Worm (Caenorhabditis elegans) whole organism, L1 larva: ENCODE data around the gene F55A11.8.

ENCODE experiments used
- C04F5.9 ChIP-seq: sonication (generic microtip); optimal IDR thresholded peaks from 2 replicates; lab custom pipeline; 2016; ENCODE audit warnings: missing genetic modification characterization, missing compliant biosample characterization
- C16A3.4 ChIP-seq: fragments of 150-350 bp; optimal IDR thresholded peaks from 2 replicates; lab custom pipeline; 2014; ENCODE audit warnings: missing biosample characterization, missing genetic modification characterization
- C34B4.2 ChIP-seq: sonication (generic microtip); optimal IDR thresholded peaks from 2 replicates; lab custom pipeline; 2017; ENCODE audit warnings: mild to moderate bottlenecking, missing genetic modification characterization, missing compliant biosample characterization
- F16B12.6 ChIP-seq: fragments of 150-350 bp; optimal IDR thresholded peaks from 2 replicates; lab custom pipeline; 2014; ENCODE audit warnings: missing biosample characterization, missing genetic modification characterization
- Y116A8C.19 ChIP-seq: sonication (generic microtip); optimal IDR thresholded peaks from 2 replicates; lab custom pipeline; 2016; ENCODE audit warnings: missing compliant biosample characterization, missing genetic modification characterization, borderline replicate concordance
- alr-1 ChIP-seq: fragments of 200-800 bp; sonication (Bioruptor generic); optimal IDR thresholded peaks from 2 replicates; lab custom pipeline; 2018; ENCODE audit warnings: borderline replicate concordance, mild to moderate bottlenecking, missing genetic modification characterization, missing compliant biosample characterization
- aly-2 ChIP-seq: fragments of 150-350 bp; optimal IDR thresholded peaks from 2 replicates; lab custom pipeline; 2014; ENCODE audit warnings: missing biosample characterization, missing genetic modification characterization
- blmp-1 ChIP-seq: fragments of 150-350 bp; optimal IDR thresholded peaks from 2 replicates; lab custom pipeline; 2014; ENCODE audit warnings: missing biosample characterization, missing genetic modification characterization
- ceh-63 ChIP-seq: fragments of 200-800 bp; sonication (Bioruptor generic); optimal IDR thresholded peaks from 2 replicates; lab custom pipeline; 2018; ENCODE audit warnings: mild to moderate bottlenecking, missing genetic modification characterization, missing compliant biosample characterization
- ceh-82 ChIP-seq, 3 experiments: fragments of 150-350 bp in 1 of 3; sonication (generic microtip) in 2 of 3; optimal IDR thresholded peaks; 2 replicates each; lab custom pipeline; 2014 to 2017; ENCODE audit warnings: missing biosample characterization in 3 of 3, missing genetic modification characterization in 3 of 3
- ceh-88 ChIP-seq: fragments of 200-800 bp; sonication (Bioruptor generic); IDR thresholded peaks from 2 replicates; pipeline ENCODE4 v1.3.6; 2022; ENCODE audit warnings: missing genetic modification characterization, missing compliant biosample characterization
- dsc-1 ChIP-seq: sonication (generic microtip); optimal IDR thresholded peaks from 2 replicates; lab custom pipeline; 2016; ENCODE audit warnings: mild to moderate bottlenecking, missing genetic modification characterization, missing compliant biosample characterization
- efl-3 ChIP-seq: fragments of 200-800 bp; sonication (Bioruptor generic); optimal IDR thresholded peaks from 2 replicates; lab custom pipeline; 2018; ENCODE audit warnings: mild to moderate bottlenecking, missing genetic modification characterization, missing compliant biosample characterization
- egl-27 ChIP-seq, 2 experiments: fragments of 150-350 bp in 1 of 2; sonication (generic microtip); optimal IDR thresholded peaks; 3 replicates each; lab custom pipeline; 2017 to 2018; ENCODE audit warnings: missing biosample characterization in 2 of 2, missing genetic modification characterization in 2 of 2, missing genetic modification reagents in 2 of 2
- fkh-10 ChIP-seq: sonication (generic microtip); optimal IDR thresholded peaks from 2 replicates; lab custom pipeline; 2017; ENCODE audit warnings: missing biosample characterization, missing genetic modification reagents, missing genetic modification characterization
- fkh-4 ChIP-seq: sonication (generic microtip); optimal IDR thresholded peaks from 2 replicates; lab custom pipeline; 2016; ENCODE audit warnings: missing compliant biosample characterization, missing genetic modification characterization, borderline replicate concordance
- grh-1 ChIP-seq: fragments of 200-800 bp; sonication (Bioruptor generic); IDR thresholded peaks from 2 replicates; pipeline ENCODE4 v1.3.6; 2022; ENCODE audit warnings: missing genetic modification reagents, missing genetic modification characterization, missing compliant biosample characterization
- hpl-2 ChIP-seq: fragments of 150-350 bp; optimal IDR thresholded peaks from 2 replicates; lab custom pipeline; 2014; ENCODE audit warnings: missing biosample characterization, missing genetic modification reagents, missing genetic modification characterization
- isw-1 ChIP-seq: fragments of 200-800 bp; sonication (Bioruptor generic); IDR thresholded peaks from 2 replicates; pipeline ENCODE4 v1.3.6; 2022; ENCODE audit warnings: missing genetic modification characterization, missing compliant biosample characterization
- jun-1 ChIP-seq: fragments of 150-350 bp; optimal IDR thresholded peaks from 2 replicates; lab custom pipeline; 2014; ENCODE audit warnings: missing biosample characterization, missing genetic modification reagents, missing genetic modification characterization
- lin-13 ChIP-seq: fragments of 150-350 bp; optimal IDR thresholded peaks from 2 replicates; lab custom pipeline; 2014; ENCODE audit warnings: missing biosample characterization, missing genetic modification reagents, missing genetic modification characterization
- lin-14 ChIP-seq: fragments of 200-800 bp; sonication (Bioruptor generic); optimal IDR thresholded peaks from 2 replicates; lab custom pipeline; 2018; ENCODE audit warnings: mild to moderate bottlenecking, missing genetic modification characterization, moderate library complexity, missing compliant biosample characterization
- lir-3 ChIP-seq: sonication (generic microtip); optimal IDR thresholded peaks from 2 replicates; lab custom pipeline; 2016; ENCODE audit warnings: mild to moderate bottlenecking, missing genetic modification characterization, moderate library complexity, missing compliant biosample characterization; ENCODE audit not compliant: poor library complexity
- lsy-2 ChIP-seq, 2 experiments: fragments of 150-350 bp; optimal IDR thresholded peaks; 2 replicates each; lab custom pipeline; 2014; ENCODE audit warnings: missing biosample characterization in 2 of 2, missing genetic modification characterization in 2 of 2
- nhr-11 ChIP-seq: fragments of 150-350 bp; optimal IDR thresholded peaks from 2 replicates; lab custom pipeline; 2014; ENCODE audit warnings: missing biosample characterization, missing genetic modification characterization
- nhr-19 ChIP-seq: fragments of 200-800 bp; sonication (Bioruptor generic); conservative IDR thresholded peaks from 2 replicates; pipeline ENCODE4 v1.3.6; 2022; ENCODE audit warnings: missing genetic modification characterization, missing compliant biosample characterization
- nhr-20 ChIP-seq: sonication (generic microtip); optimal IDR thresholded peaks from 2 replicates; lab custom pipeline; 2016; ENCODE audit warnings: mild to moderate bottlenecking, missing genetic modification characterization, missing compliant biosample characterization
- nhr-237 ChIP-seq: fragments of 150-350 bp; optimal IDR thresholded peaks from 2 replicates; lab custom pipeline; 2014; ENCODE audit warnings: missing biosample characterization, missing genetic modification characterization
- nhr-71 ChIP-seq: sonication (generic microtip); optimal IDR thresholded peaks from 2 replicates; lab custom pipeline; 2016; ENCODE audit warnings: mild to moderate bottlenecking, missing genetic modification characterization, moderate library complexity, missing compliant biosample characterization
- nhr-77 ChIP-seq: fragments of 150-350 bp; optimal IDR thresholded peaks from 2 replicates; lab custom pipeline; 2014; ENCODE audit warnings: missing biosample characterization, missing genetic modification characterization
- nhr-85 ChIP-seq: sonication (generic microtip); peaks from one replicate; lab custom pipeline; 2016; ENCODE audit warnings: missing genetic modification characterization, inconsistent platforms, missing compliant biosample characterization
- nhr-90 ChIP-seq: sonication (generic microtip); optimal IDR thresholded peaks from 2 replicates; lab custom pipeline; 2016; ENCODE audit warnings: mild to moderate bottlenecking, missing genetic modification characterization, missing compliant biosample characterization; ENCODE audit not compliant: poor library complexity
- pag-3 ChIP-seq: sonication (generic microtip); optimal IDR thresholded peaks from 2 replicates; lab custom pipeline; 2017; ENCODE audit warnings: missing genetic modification characterization, mild to moderate bottlenecking, missing compliant biosample characterization, antibody characterized with exemption, borderline replicate concordance; ENCODE audit not compliant: insufficient read depth
- rnt-1 ChIP-seq: sonication (generic microtip); optimal IDR thresholded peaks from 2 replicates; lab custom pipeline; 2016; ENCODE audit warnings: mild to moderate bottlenecking, missing genetic modification characterization, moderate library complexity, missing compliant biosample characterization
- snpc-4 ChIP-seq: fragments of 150-350 bp; optimal IDR thresholded peaks from 2 replicates; lab custom pipeline; 2014; ENCODE audit warnings: missing biosample characterization, missing genetic modification characterization
- snu-23 ChIP-seq: sonication (generic microtip); optimal IDR thresholded peaks from 2 replicates; lab custom pipeline; 2016; ENCODE audit warnings: missing genetic modification characterization, missing compliant biosample characterization
- sptf-1 ChIP-seq: fragments of 150-350 bp; optimal IDR thresholded peaks from 2 replicates; lab custom pipeline; 2014; ENCODE audit warnings: missing biosample characterization, missing genetic modification characterization
- sup-37 ChIP-seq: fragments of 200-800 bp; sonication (Bioruptor generic); optimal IDR thresholded peaks from 2 replicates; lab custom pipeline; 2018; ENCODE audit warnings: mild to moderate bottlenecking, missing genetic modification characterization, missing compliant biosample characterization
- swsn-7 ChIP-seq: sonication (generic microtip); optimal IDR thresholded peaks from 2 replicates; lab custom pipeline; 2016; ENCODE audit warnings: missing genetic modification characterization, missing compliant biosample characterization
- tbx-2 ChIP-seq: sonication (generic microtip); optimal IDR thresholded peaks from 2 replicates; lab custom pipeline; 2016; ENCODE audit warnings: missing genetic modification characterization, missing compliant biosample characterization
- unc-86 ChIP-seq: sonication (generic microtip); optimal IDR thresholded peaks from 2 replicates; lab custom pipeline; 2016; ENCODE audit warnings: missing genetic modification characterization, missing compliant biosample characterization
- zag-1 ChIP-seq: fragments of 150-350 bp; optimal IDR thresholded peaks from 2 replicates; lab custom pipeline; 2014; ENCODE audit warnings: missing biosample characterization, missing genetic modification characterization
- ztf-11 ChIP-seq, 2 experiments: sonication (generic microtip); optimal IDR thresholded peaks; 2 replicates each; lab custom pipeline; 2016 to 2017; ENCODE audit warnings: missing genetic modification characterization in 2 of 2, missing biosample characterization in 1 of 2, missing compliant biosample characterization in 1 of 2

F55A11.8 gene

DNA sequence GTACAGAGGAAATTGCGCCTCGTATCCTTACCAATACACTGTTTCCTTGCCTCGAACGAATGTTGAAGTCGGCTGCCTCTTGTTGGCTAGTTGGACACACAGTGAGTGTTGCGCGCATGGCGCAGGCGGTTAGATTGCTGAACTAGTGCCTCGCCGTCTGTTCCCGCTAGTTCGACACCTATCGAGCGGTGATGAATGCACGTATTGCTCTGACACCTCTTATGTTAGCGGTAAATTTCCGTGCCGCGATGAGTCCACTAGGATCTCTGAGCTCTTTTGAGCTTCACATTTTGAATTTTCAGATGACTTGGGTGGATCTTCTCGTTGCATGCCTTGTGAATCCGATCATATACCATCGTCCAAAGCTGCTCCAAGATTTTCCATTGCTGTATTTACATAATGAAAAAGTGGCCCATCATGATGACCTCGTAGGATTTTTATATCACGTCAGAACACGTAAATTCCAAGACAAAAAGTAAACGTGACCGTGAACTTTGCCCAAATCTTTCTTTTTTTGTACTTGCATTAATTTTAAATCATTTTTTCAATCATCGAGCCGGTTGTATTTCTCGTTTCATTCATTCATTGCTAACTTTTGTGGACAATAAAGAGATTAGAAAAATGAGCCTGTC is 5.1 kb upstream of the F55A11.8 start, which contains the start of gene F55A11.11 (continued):
- TF ChIP-seq ceh-88 (GFP tag; lab: Robert Waterston, UW) (no peak), F16B12.6 (tag; lab: Kevin White, UChicago) (no peak), lin-14 (GFP tag; lab: Kevin White, UChicago) (peak; percentile 52), hpl-2 (GFP tag; lab: Kevin White, UChicago) (no peak), rnt-1 (tag; lab: Kevin White, UChicago) (peak; percentile 82)

DNA sequence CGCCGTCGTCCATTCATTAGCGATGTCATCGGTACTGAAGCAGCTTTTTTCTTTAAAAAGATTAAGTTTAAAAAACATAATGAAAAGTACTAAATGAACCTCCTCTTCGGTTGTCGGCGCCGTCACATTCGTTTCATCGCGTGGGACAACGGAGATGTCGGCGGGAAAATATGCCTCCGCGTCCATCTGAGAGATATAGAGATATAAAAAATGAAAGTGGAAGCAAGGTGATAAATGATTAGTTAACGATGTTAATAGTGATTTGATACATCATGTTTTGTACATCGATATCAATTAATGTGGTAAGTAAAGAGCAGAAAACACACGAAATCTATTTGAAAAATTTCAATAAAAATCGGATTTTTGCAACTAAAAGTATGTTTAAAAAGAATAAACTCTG is 730 bp upstream of the F55A11.8 start, which contains the start of gene F55A11.7:
Gene F55A11.7, minus strand, starts transcription at position 186 of the 400 bp plus-strand sequence.
- TF ChIP-seq ztf-11 (tag; optimal IDR thresholded peaks at IDR 0.05; lab: Kevin White, UChicago) = no peak
- TF ChIP-seq ceh-82 (tag; optimal IDR thresholded peaks at IDR 0.05; lab: Kevin White, UChicago) = no peak
- TF ChIP-seq blmp-1 (tag; lab: Kevin White, UChicago) = peak; percentile 94
- TF ChIP-seq alr-1 (tag; lab: Kevin White, UChicago) = no peak

DNA sequence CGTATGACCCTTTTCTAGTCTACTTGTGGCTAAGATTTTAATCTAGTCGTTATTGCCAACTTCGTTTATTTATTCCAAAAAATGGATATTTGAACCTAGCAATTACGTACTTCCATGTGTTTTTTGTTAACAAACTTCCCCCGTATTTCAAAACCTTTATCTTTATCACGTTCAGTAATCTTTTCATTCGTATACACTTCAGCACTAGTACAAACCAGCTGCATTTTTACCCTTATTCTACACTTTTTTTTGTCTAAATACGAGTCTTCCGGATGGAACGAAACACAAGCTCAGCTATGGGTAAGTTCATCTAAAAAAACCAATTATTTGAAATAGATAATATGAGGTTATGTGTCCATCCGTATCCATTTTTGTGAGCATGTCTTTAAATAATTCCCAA is 1.5 kb downstream of the F55A11.8 start, which contains the start of gene D2023.1:
Gene D2023.1, plus strand, starts transcription at position 77 of the 400 bp plus-strand sequence.
- TF ChIP-seq fkh-10 (no peak), efl-3 (no peak), lir-3 (tag; lab: Kevin White, UChicago) (no peak), ceh-82 (tag; optimal IDR thresholded peaks at IDR 0.05; lab: Kevin White, UChicago) (no peak), lin-14 (GFP tag; lab: Kevin White, UChicago) (no peak), C34B4.2 (tag; lab: Kevin White, UChicago) (no peak), sptf-1 (tag; lab: Kevin White, UChicago) (no peak), ceh-63 (GFP tag; lab: Kevin White, UChicago) (no peak), nhr-237 (no peak), swsn-7 (tag; lab: Kevin White, UChicago) (no peak), lsy-2 (tag; optimal IDR thresholded peaks at IDR 0.05; lab: Kevin White, UChicago) (no peak), dsc-1 (tag; lab: Kevin White, UChicago) (no peak), C04F5.9 (tag; lab: Kevin White, UChicago) (no peak), snpc-4 (tag; lab: Kevin White, UChicago) (no peak), blmp-1 (tag; lab: Kevin White, UChicago) (no peak), aly-2 (tag; lab: Kevin White, UChicago) (no peak), nhr-77 (no peak), Y116A8C.19 (tag; lab: Kevin White, UChicago) (no peak)

DNA sequence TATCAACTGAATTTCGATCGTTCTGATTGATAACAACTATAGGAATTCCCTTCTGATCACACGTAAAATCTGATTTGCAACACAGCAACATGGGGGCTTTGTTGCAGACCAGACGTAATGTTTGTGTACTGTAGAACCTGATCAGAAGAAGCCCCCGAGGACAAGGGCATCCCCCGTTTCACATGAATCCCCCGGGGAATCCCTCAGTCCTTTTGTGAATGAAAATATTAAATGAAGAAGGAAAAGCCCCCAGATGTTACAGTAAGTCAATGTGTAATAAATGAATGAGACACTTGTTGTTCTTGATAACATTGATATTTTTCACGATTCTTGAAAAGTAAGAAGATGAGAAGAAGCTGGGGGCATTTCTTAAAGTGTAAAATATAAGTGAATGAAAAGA is 6.2 kb downstream of the F55A11.8 start:
- TF ChIP-seq fkh-4 = no peak
- no peak for TF ChIP-seq C34B4.2 (tag; lab: Kevin White, UChicago)
- TF ChIP-seq ceh-63 (GFP tag; lab: Kevin White, UChicago) = no peak
- TF ChIP-seq jun-1 = no peak
- no peak for TF ChIP-seq zag-1 (tag; lab: Kevin White, UChicago)
- TF ChIP-seq lir-3 (tag; lab: Kevin White, UChicago) = no peak
- no peak for TF ChIP-seq isw-1 (GFP tag; lab: Robert Waterston, UW)
- TF ChIP-seq unc-86 (tag; lab: Kevin White, UChicago) = no peak
- TF ChIP-seq pag-3 (tag; lab: Kevin White, UChicago) = no peak
- no peak for TF ChIP-seq rnt-1 (tag; lab: Kevin White, UChicago)
- TF ChIP-seq F16B12.6 (tag; lab: Kevin White, UChicago) = no peak
- TF ChIP-seq nhr-19 = no peak
- TF ChIP-seq lin-13 = no peak

DNA sequence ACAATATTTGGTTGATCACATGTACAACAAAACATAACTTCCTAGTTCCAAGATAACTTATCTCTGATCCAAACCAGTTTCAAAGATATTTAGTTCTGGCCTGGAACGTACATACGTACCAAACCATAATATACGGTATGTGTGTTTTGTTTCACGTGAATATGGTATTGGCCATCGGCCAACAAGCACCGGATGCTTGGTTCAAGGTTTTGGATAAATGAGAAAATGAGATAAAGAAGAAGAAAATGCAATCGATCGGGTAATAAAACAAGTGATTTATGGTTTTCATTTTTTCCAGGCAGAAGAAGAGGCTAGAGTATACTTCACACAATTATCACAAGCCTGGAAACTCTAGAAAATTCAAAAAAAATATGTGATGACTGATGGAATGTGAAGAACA is 7.4 kb downstream of the F55A11.8 start:
- TF ChIP-seq hpl-2 (GFP tag; lab: Kevin White, UChicago) (no peak), nhr-237 (no peak), egl-27 (tag; optimal IDR thresholded peaks at IDR 0.05; lab: Kevin White, UChicago) (no peak), nhr-20 (tag; lab: Kevin White, UChicago) (peak; percentile 76), lin-14 (GFP tag; lab: Kevin White, UChicago) (peak; percentile 51), blmp-1 (tag; lab: Kevin White, UChicago) (peak; percentile 73), nhr-71 (tag; lab: Kevin White, UChicago) (peak; percentile 68), nhr-85 (tag; lab: Kevin White, UChicago) (peak; percentile 89), C16A3.4 (tag; lab: Kevin White, UChicago) (peak; percentile 4), snu-23 (GFP tag; lab: Kevin White, UChicago) (peak; percentile 32), nhr-11 (tag; lab: Kevin White, UChicago) (no peak), grh-1 (GFP tag; lab: Robert Waterston, UW) (peak; percentile 64), nhr-90 (tag; lab: Kevin White, UChicago) (peak; percentile 43), tbx-2 (tag; lab: Kevin White, UChicago) (peak; percentile 13), pag-3 (tag; lab: Kevin White, UChicago) (no peak), sup-37 (GFP tag; lab: Kevin White, UChicago) (no peak)
